Worm (Caenorhabditis elegans) whole organism, mixed stage, embryonic: ENCODE measurements around the gene twk-35.

ENCODE experiments used
- blmp-1 ChIP-seq: fragments of 150-350 bp; optimal IDR thresholded peaks from 2 replicates; lab custom pipeline; 2014; ENCODE audit warnings: missing biosample characterization, missing genetic modification characterization
- elt-1 ChIP-seq: sonication (generic microtip); optimal IDR thresholded peaks from 2 replicates; lab custom pipeline; 2017; ENCODE audit warnings: missing genetic modification characterization, mild to moderate bottlenecking, missing compliant biosample characterization, antibody characterized with exemption, moderate library complexity, borderline replicate concordance; ENCODE audit not compliant: insufficient read depth
- ham-2 ChIP-seq: fragments of 200-800 bp; sonication (Bioruptor generic); optimal IDR thresholded peaks from 2 replicates; lab custom pipeline; 2018; ENCODE audit warnings: mild to moderate bottlenecking, missing genetic modification characterization, missing compliant biosample characterization
- lin-32 ChIP-seq: fragments of 200-800 bp; sonication (Bioruptor generic); optimal IDR thresholded peaks from 2 replicates; lab custom pipeline; 2018; ENCODE audit warnings: mild to moderate bottlenecking, missing genetic modification characterization, missing compliant biosample characterization
- lsy-2 ChIP-seq: fragments of 150-350 bp; optimal IDR thresholded peaks from 2 replicates; lab custom pipeline; 2014; ENCODE audit warnings: missing biosample characterization, missing genetic modification characterization
- mab-5 ChIP-seq: fragments of 150-350 bp; optimal IDR thresholded peaks from 2 replicates; lab custom pipeline; 2014; ENCODE audit warnings: missing biosample characterization, missing genetic modification characterization
- mep-1 ChIP-seq: fragments of 150-350 bp; optimal IDR thresholded peaks from 2 replicates; lab custom pipeline; 2017; ENCODE audit warnings: missing biosample characterization, missing genetic modification reagents, missing genetic modification characterization, inconsistent platforms
- nhr-12 ChIP-seq: fragments of 150-350 bp; optimal IDR thresholded peaks from 2 replicates; lab custom pipeline; 2014; ENCODE audit warnings: missing biosample characterization, missing genetic modification characterization
- nhr-237 ChIP-seq: fragments of 150-350 bp; optimal IDR thresholded peaks from 2 replicates; lab custom pipeline; 2014; ENCODE audit warnings: missing biosample characterization, missing genetic modification characterization
- nhr-28 ChIP-seq: fragments of 150-350 bp; optimal IDR thresholded peaks from 2 replicates; lab custom pipeline; 2014; ENCODE audit warnings: missing biosample characterization, missing genetic modification characterization
- nhr-76 ChIP-seq: sonication (generic microtip); optimal IDR thresholded peaks from 2 replicates; lab custom pipeline; 2017; ENCODE audit warnings: missing biosample characterization, missing genetic modification characterization
- unc-62 ChIP-seq: fragments of 150-350 bp; optimal IDR thresholded peaks from 2 replicates; lab custom pipeline; 2014; ENCODE audit warnings: missing biosample characterization, missing genetic modification reagents, missing genetic modification characterization

DNA sequence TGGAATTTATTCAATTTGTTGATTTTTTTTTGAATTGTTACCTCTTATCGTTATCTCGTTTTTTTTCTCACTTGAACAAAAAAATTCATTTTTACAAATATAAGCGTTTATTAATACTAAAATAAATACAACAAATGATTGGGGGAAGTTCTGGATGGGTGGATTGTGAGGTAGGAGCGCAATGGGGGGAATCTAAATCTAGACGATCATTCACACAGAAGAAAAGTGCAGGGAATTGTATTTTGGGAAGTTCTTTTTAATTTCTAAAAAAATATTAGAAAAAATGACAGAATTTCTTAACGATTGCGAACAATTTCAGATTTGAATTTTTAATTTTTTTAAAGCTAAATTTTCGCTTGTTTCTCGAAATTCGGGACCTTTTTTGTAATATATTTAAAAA lies 21.3 kb upstream of the twk-35 start:
- TF ChIP-seq lsy-2 = no peak
- no peak for TF ChIP-seq mab-5 (tag; lab: Kevin White, UChicago)
- no peak for TF ChIP-seq lin-32 (GFP tag; lab: Kevin White, UChicago)
- no peak for TF ChIP-seq nhr-12 (tag; lab: Kevin White, UChicago)
- TF ChIP-seq nhr-28 (tag; lab: Kevin White, UChicago) = no peak
- TF ChIP-seq mep-1 (tag; lab: Kevin White, UChicago) = no peak
- no peak for TF ChIP-seq nhr-76 (tag; lab: Kevin White, UChicago)
- TF ChIP-seq elt-1 (tag; lab: Kevin White, UChicago) = no peak
- no peak for TF ChIP-seq unc-62 (GFP tag; lab: Kevin White, UChicago)
- TF ChIP-seq nhr-237 (tag; lab: Kevin White, UChicago) = no peak
- no peak for TF ChIP-seq blmp-1 (tag; lab: Kevin White, UChicago)
- TF ChIP-seq ham-2 = no peak
